Fruit fly (Drosophila melanogaster): ENCODE data around the gene CG8745.

dm6 chr3L:13903186-13904020 lies 36.7 kb upstream of the CG8745 start, which contains the start of gene dysc:
- TF ChIP-seq CG9705 (GFP tag; optimal IDR thresholded peaks at IDR 0.05): no peak
- no peak for TF ChIP-seq pan (optimal IDR thresholded peaks at IDR 0.05)
- no peak for TF ChIP-seq h (GFP tag; optimal IDR thresholded peaks at IDR 0.05)
- no peak for TF ChIP-seq woc (GFP tag; optimal IDR thresholded peaks at IDR 0.05)
- TF ChIP-seq sage (GFP tag; optimal IDR thresholded peaks at IDR 0.05): no peak
- no peak for TF ChIP-seq psq (GFP tag; optimal IDR thresholded peaks at IDR 0.05)
- no peak for TF ChIP-seq Jra (GFP tag; optimal IDR thresholded peaks at IDR 0.05)
- no peak for TF ChIP-seq OdsH (GFP tag; optimal IDR thresholded peaks at IDR 0.05)
- no peak for TF ChIP-seq br (GFP tag; optimal IDR thresholded peaks at IDR 0.05)
- no peak for TF ChIP-seq usp (GFP tag; optimal IDR thresholded peaks at IDR 0.05)
- TF ChIP-seq Myc (optimal IDR thresholded peaks at IDR 0.05): no peak
- TF ChIP-seq Dfd (GFP tag; optimal IDR thresholded peaks at IDR 0.05): no peak
- TF ChIP-seq Hr83 (GFP tag; optimal IDR thresholded peaks at IDR 0.05; ENCODE audit: poor library complexity, severe bottlenecking): no peak
- TF ChIP-seq lola (GFP tag; optimal IDR thresholded peaks at IDR 0.05): no peak
